Worm (Caenorhabditis elegans) whole organism, mixed stage, embryonic: ENCODE data around the gene F54C9.14.

Experiments
- ces-1 ChIP-seq: fragments of 150-350 bp; optimal IDR thresholded peaks from 2 replicates; lab custom pipeline; 2014; ENCODE audit warnings: missing biosample characterization, missing genetic modification reagents, missing genetic modification characterization
- mep-1 ChIP-seq: fragments of 150-350 bp; optimal IDR thresholded peaks from 2 replicates; lab custom pipeline; 2017; ENCODE audit warnings: missing biosample characterization, missing genetic modification reagents, missing genetic modification characterization, inconsistent platforms
- nhr-12 ChIP-seq: fragments of 150-350 bp; optimal IDR thresholded peaks from 2 replicates; lab custom pipeline; 2014; ENCODE audit warnings: missing biosample characterization, missing genetic modification characterization
- nhr-28 ChIP-seq: fragments of 150-350 bp; optimal IDR thresholded peaks from 2 replicates; lab custom pipeline; 2014; ENCODE audit warnings: missing biosample characterization, missing genetic modification characterization
- sptf-1 ChIP-seq: sonication (generic microtip); optimal IDR thresholded peaks from 2 replicates; lab custom pipeline; 2017; ENCODE audit warnings: mild to moderate bottlenecking, missing genetic modification characterization, moderate library complexity, missing compliant biosample characterization

DNA sequence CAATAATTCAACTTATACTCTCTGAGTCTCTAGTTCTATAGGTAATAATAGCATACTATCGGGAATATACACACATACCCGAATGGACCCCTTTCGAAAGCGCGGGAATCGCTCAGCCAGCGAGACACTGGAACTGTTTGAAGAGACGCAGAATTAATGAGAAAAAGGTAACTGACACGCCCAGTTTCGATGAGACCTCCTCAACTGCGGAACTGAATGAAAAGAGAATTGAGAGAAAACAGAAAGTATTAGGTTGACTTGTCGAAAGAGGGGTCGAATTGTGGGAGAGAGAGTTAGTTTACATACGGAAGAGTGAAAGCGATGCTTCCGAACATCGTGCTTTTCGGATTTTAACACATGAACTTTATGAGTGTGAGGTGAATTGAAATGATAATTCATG is 30.1 kb upstream of the F54C9.14 start:
- TF ChIP-seq nhr-12 (tag; lab: Kevin White, UChicago) (no peak), nhr-28 (tag; lab: Kevin White, UChicago) (no peak), ces-1 (GFP tag; lab: Kevin White, UChicago) (no peak), sptf-1 (tag; lab: Kevin White, UChicago) (no peak), mep-1 (tag; lab: Kevin White, UChicago) (no peak)
